Worm (Caenorhabditis elegans): Measurements from ENCODE around the gene col-73.

ce11 chrII:4874335-4874861 is 1.5 kb upstream of the col-73 start, which contains the start of gene F11G11.15:
- TF ChIP-seq unc-62 (GFP tag; optimal IDR thresholded peaks at IDR 0.05) (no peak), nhr-11 (tag; optimal IDR thresholded peaks at IDR 0.05) (no peak), egl-27 (tag; optimal IDR thresholded peaks at IDR 0.05) (no peak), nhr-237 (tag; optimal IDR thresholded peaks at IDR 0.05) (no peak), lin-35 (GFP tag; optimal IDR thresholded peaks at IDR 0.05) (no peak), elt-2 (tag; optimal IDR thresholded peaks at IDR 0.05) (no peak), mab-9 (GFP tag; IDR thresholded peaks at IDR 0.05) (no peak)
